Worm (Caenorhabditis elegans) whole organism, L2 larva: Measurements from ENCODE around the gene ZK550.6.

Experiments used
- C34F6.9 ChIP-seq: fragments of 150-350 bp; optimal IDR thresholded peaks from 2 replicates; lab custom pipeline; 2014; ENCODE audit warnings: missing biosample characterization, missing genetic modification characterization
- F13H6.1 ChIP-seq: sonication (generic microtip); optimal IDR thresholded peaks from 2 replicates; lab custom pipeline; 2016; ENCODE audit warnings: missing genetic modification characterization, missing compliant biosample characterization
- R02D3.7 ChIP-seq: fragments of 150-350 bp; optimal IDR thresholded peaks from 2 replicates; lab custom pipeline; 2014; ENCODE audit warnings: missing biosample characterization, missing genetic modification characterization
- Y55F3AM.14 ChIP-seq: fragments of 200-800 bp; sonication (Bioruptor generic); optimal IDR thresholded peaks from 2 replicates; lab custom pipeline; 2018; ENCODE audit warnings: mild to moderate bottlenecking, missing genetic modification characterization, missing compliant biosample characterization
- aly-2 ChIP-seq: fragments of 150-350 bp; optimal IDR thresholded peaks from 2 replicates; lab custom pipeline; 2014; ENCODE audit warnings: missing biosample characterization, missing genetic modification characterization
- ama-1 ChIP-seq: fragments of 150-350 bp; optimal IDR thresholded peaks from 2 replicates; lab custom pipeline; 2018; ENCODE audit warnings: inconsistent platforms
- ceh-82 ChIP-seq: fragments of 150-350 bp; optimal IDR thresholded peaks from 2 replicates; lab custom pipeline; 2014; ENCODE audit warnings: missing biosample characterization, missing genetic modification characterization
- crh-2 ChIP-seq: sonication (generic microtip); optimal IDR thresholded peaks from 2 replicates; lab custom pipeline; 2017; ENCODE audit warnings: missing biosample characterization, missing genetic modification characterization
- dmd-4 ChIP-seq: sonication (generic microtip); optimal IDR thresholded peaks from 2 replicates; lab custom pipeline; 2017; ENCODE audit warnings: missing biosample characterization, missing genetic modification characterization
- egl-27 ChIP-seq: sonication (generic microtip); optimal IDR thresholded peaks from 3 replicates; lab custom pipeline; 2017; ENCODE audit warnings: missing biosample characterization, missing genetic modification reagents, missing genetic modification characterization
- elt-1 ChIP-seq: fragments of 150-350 bp; optimal IDR thresholded peaks from 2 replicates; lab custom pipeline; 2014; ENCODE audit warnings: missing biosample characterization, missing genetic modification characterization
- elt-3 ChIP-seq: sonication (generic microtip); optimal IDR thresholded peaks from 2 replicates; lab custom pipeline; 2017; ENCODE audit warnings: missing biosample characterization, missing genetic modification characterization
- fos-1 ChIP-seq: fragments of 150-350 bp; optimal IDR thresholded peaks from 2 replicates; lab custom pipeline; 2014; ENCODE audit warnings: missing biosample characterization, missing genetic modification characterization
- gmeb-1 ChIP-seq: fragments of 150-350 bp; optimal IDR thresholded peaks from 2 replicates; lab custom pipeline; 2014; ENCODE audit warnings: missing biosample characterization, missing genetic modification characterization
- lin-11 ChIP-seq: fragments of 150-350 bp; sonication (generic microtip); optimal IDR thresholded peaks from 2 replicates; lab custom pipeline; 2014; ENCODE audit warnings: missing biosample characterization, missing genetic modification characterization, inconsistent platforms, mixed read lengths
- lin-13 ChIP-seq: fragments of 150-350 bp; optimal IDR thresholded peaks from 2 replicates; lab custom pipeline; 2014; ENCODE audit warnings: missing biosample characterization, missing genetic modification reagents, missing genetic modification characterization
- mab-5 ChIP-seq: fragments of 150-350 bp; optimal IDR thresholded peaks from 2 replicates; lab custom pipeline; 2014; ENCODE audit warnings: missing biosample characterization, missing genetic modification characterization
- mbf-1 ChIP-seq: sonication (generic microtip); optimal IDR thresholded peaks from 2 replicates; lab custom pipeline; 2017; ENCODE audit warnings: missing biosample characterization, missing genetic modification characterization
- nhr-12 ChIP-seq: fragments of 150-350 bp; optimal IDR thresholded peaks from 2 replicates; lab custom pipeline; 2014; ENCODE audit warnings: missing biosample characterization, missing genetic modification characterization
- nhr-129 ChIP-seq: fragments of 150-350 bp; optimal IDR thresholded peaks from 2 replicates; lab custom pipeline; 2014; ENCODE audit warnings: missing biosample characterization, missing genetic modification characterization
- nhr-21 ChIP-seq: fragments of 150-350 bp; optimal IDR thresholded peaks from 2 replicates; lab custom pipeline; 2014; ENCODE audit warnings: missing biosample characterization, missing genetic modification characterization
- nhr-23 ChIP-seq: fragments of 150-350 bp; optimal IDR thresholded peaks from 2 replicates; lab custom pipeline; 2014; ENCODE audit warnings: missing biosample characterization, missing genetic modification reagents, missing genetic modification characterization
- nhr-25 ChIP-seq: fragments of 150-350 bp; sonication (generic microtip); optimal IDR thresholded peaks from 3 replicates; lab custom pipeline; 2014; ENCODE audit warnings: missing biosample characterization, missing genetic modification characterization
- nhr-77 ChIP-seq: fragments of 150-350 bp; optimal IDR thresholded peaks from 2 replicates; lab custom pipeline; 2014; ENCODE audit warnings: missing biosample characterization, missing genetic modification characterization
- sem-4 ChIP-seq: fragments of 150-350 bp; optimal IDR thresholded peaks from 2 replicates; lab custom pipeline; 2014; ENCODE audit warnings: missing biosample characterization, missing genetic modification reagents, missing genetic modification characterization
- skn-1 ChIP-seq: sonication (generic microtip); optimal IDR thresholded peaks from 2 replicates; lab custom pipeline; 2017; ENCODE audit warnings: missing biosample characterization, missing genetic modification characterization
- sma-3 ChIP-seq: sonication (generic microtip); optimal IDR thresholded peaks from 2 replicates; lab custom pipeline; 2016; ENCODE audit warnings: missing genetic modification reagents, missing genetic modification characterization, missing compliant biosample characterization
- sma-9 ChIP-seq, 2 experiments: fragments of 150-350 bp in 1 of 2; sonication (generic microtip) in 1 of 2; optimal IDR thresholded peaks; 2 replicates each; lab custom pipeline; 2014 to 2016; ENCODE audit warnings: missing genetic modification characterization in 2 of 2, mild to moderate bottlenecking in 1 of 2, missing biosample characterization in 1 of 2, missing compliant biosample characterization in 1 of 2, missing genetic modification reagents in 1 of 2, moderate library complexity in 1 of 2
- snpc-4 ChIP-seq: fragments of 150-350 bp; optimal IDR thresholded peaks from 2 replicates; lab custom pipeline; 2014; ENCODE audit warnings: missing biosample characterization, missing genetic modification characterization
- unc-39 ChIP-seq: fragments of 150-350 bp; optimal IDR thresholded peaks from 2 replicates; lab custom pipeline; 2014; ENCODE audit warnings: missing biosample characterization, missing genetic modification characterization
- unc-55 ChIP-seq: fragments of 150-350 bp; sonication (generic microtip); optimal IDR thresholded peaks from 3 replicates; lab custom pipeline; 2014; ENCODE audit warnings: missing biosample characterization, missing genetic modification reagents, missing genetic modification characterization
- unc-62 ChIP-seq: fragments of 150-350 bp; optimal IDR thresholded peaks from 2 replicates; lab custom pipeline; 2014; ENCODE audit warnings: missing biosample characterization, missing genetic modification reagents, missing genetic modification characterization
- ztf-4 ChIP-seq: fragments of 150-350 bp; optimal IDR thresholded peaks from 2 replicates; lab custom pipeline; 2014; ENCODE audit warnings: missing biosample characterization, missing genetic modification characterization

ZK550.6 gene

ce11 chrIV:17248538-17248937 lies 13.7 kb downstream of the ZK550.6 start:
- TF ChIP-seq ztf-4 (no peak), elt-3 (tag; lab: Kevin White, UChicago) (no peak), R02D3.7 (no peak), lin-13 (GFP tag; lab: Kevin White, UChicago) (no peak), gmeb-1 (tag; lab: Kevin White, UChicago) (no peak), unc-39 (tag; lab: Kevin White, UChicago) (no peak), Y55F3AM.14 (GFP tag; lab: Kevin White, UChicago) (no peak)
- TF ChIP-seq, all 48 proteins: peak for 0

ce11 chrIV:17247184-17247583 lies 15.1 kb downstream of the ZK550.6 start:
- TF ChIP-seq unc-62 (no peak), F13H6.1 (tag; lab: Kevin White, UChicago) (no peak), nhr-23 (tag; lab: Kevin White, UChicago) (no peak), sma-9 (GFP tag; optimal IDR thresholded peaks at IDR 0.05; lab: Kevin White, UChicago) (no peak), sma-9 (tag; optimal IDR thresholded peaks at IDR 0.05; lab: Kevin White, UChicago) (no peak)

ce11 chrIV:17245200-17245599 lies 17.1 kb downstream of the ZK550.6 start, which contains the start of gene ZK550.2:
Gene ZK550.2 (plus strand): TSS chrIV:17245584.
- TF ChIP-seq sma-3 (GFP tag; lab: Kevin White, UChicago) (peak; percentile 26), F13H6.1 (tag; lab: Kevin White, UChicago) (peak; percentile 72), dmd-4 (no peak), fos-1 (tag; lab: Kevin White, UChicago) (peak; percentile 97), gmeb-1 (tag; lab: Kevin White, UChicago) (peak; percentile 58), crh-2 (peak; percentile 68), mab-5 (tag; lab: Kevin White, UChicago) (no peak), aly-2 (tag; lab: Kevin White, UChicago) (no peak), lin-11 (tag; lab: Kevin White, UChicago) (no peak), nhr-77 (no peak), nhr-129 (no peak), nhr-25 (tag; lab: Kevin White, UChicago) (no peak), ztf-4 (no peak), sma-9 (GFP tag; optimal IDR thresholded peaks at IDR 0.05; lab: Kevin White, UChicago) (peak; percentile 91), sma-9 (tag; optimal IDR thresholded peaks at IDR 0.05; lab: Kevin White, UChicago) (no peak)

- no peak for TF ChIP-seq elt-1 (tag; lab: Kevin White, UChicago)
- no peak for TF ChIP-seq nhr-23 (tag; lab: Kevin White, UChicago)
- TF ChIP-seq nhr-25 (tag; lab: Kevin White, UChicago) = no peak
- TF ChIP-seq, all 48 proteins: peak for 0
These were observed 23.3 kb downstream of the ZK550.6 start for ce11 chrIV:17238951-17239350.

ce11 chrIV:17237029-17237428 lies 25.3 kb downstream of the ZK550.6 start:
- TF ChIP-seq lin-11 (tag; lab: Kevin White, UChicago) = no peak
- TF ChIP-seq egl-27 (tag; lab: Kevin White, UChicago) = no peak
- no peak for TF ChIP-seq nhr-25 (tag; lab: Kevin White, UChicago)
- no peak for TF ChIP-seq C34F6.9
- no peak for TF ChIP-seq unc-55 (GFP tag; lab: Kevin White, UChicago)
- no peak for TF ChIP-seq sma-9 (GFP tag; optimal IDR thresholded peaks at IDR 0.05; lab: Kevin White, UChicago)
- TF ChIP-seq sma-9 (tag; optimal IDR thresholded peaks at IDR 0.05; lab: Kevin White, UChicago) = no peak
- TF ChIP-seq aly-2 (tag; lab: Kevin White, UChicago) = no peak
- TF ChIP-seq skn-1 (tag; lab: Kevin White, UChicago) = no peak
- TF ChIP-seq mab-5 (tag; lab: Kevin White, UChicago) = no peak
- no peak for TF ChIP-seq elt-1 (tag; lab: Kevin White, UChicago)
- no peak for TF ChIP-seq nhr-77
- no peak for TF ChIP-seq snpc-4 (tag; lab: Kevin White, UChicago)
- no peak for TF ChIP-seq nhr-12 (tag; lab: Kevin White, UChicago)
- no peak for TF ChIP-seq sem-4 (tag; lab: Kevin White, UChicago)
- TF ChIP-seq ama-1 (lab: Kevin White, UChicago) = no peak
- no peak for TF ChIP-seq F13H6.1 (tag; lab: Kevin White, UChicago)
- no peak for TF ChIP-seq ceh-82 (tag; lab: Kevin White, UChicago)
- TF ChIP-seq nhr-21 (tag; lab: Kevin White, UChicago) = no peak

ce11 chrIV:17233494-17233893 lies 28.8 kb downstream of the ZK550.6 start:
- TF ChIP-seq gmeb-1 (tag; lab: Kevin White, UChicago) (no peak), sma-3 (GFP tag; lab: Kevin White, UChicago) (no peak), mbf-1 (tag; lab: Kevin White, UChicago) (no peak), C34F6.9 (peak; percentile 3)
- TF ChIP-seq, all 48 proteins: peak for 1
